Fruit fly (Drosophila melanogaster): Measurements from ENCODE around the gene CG5199.

CG5199 gene

DNA sequence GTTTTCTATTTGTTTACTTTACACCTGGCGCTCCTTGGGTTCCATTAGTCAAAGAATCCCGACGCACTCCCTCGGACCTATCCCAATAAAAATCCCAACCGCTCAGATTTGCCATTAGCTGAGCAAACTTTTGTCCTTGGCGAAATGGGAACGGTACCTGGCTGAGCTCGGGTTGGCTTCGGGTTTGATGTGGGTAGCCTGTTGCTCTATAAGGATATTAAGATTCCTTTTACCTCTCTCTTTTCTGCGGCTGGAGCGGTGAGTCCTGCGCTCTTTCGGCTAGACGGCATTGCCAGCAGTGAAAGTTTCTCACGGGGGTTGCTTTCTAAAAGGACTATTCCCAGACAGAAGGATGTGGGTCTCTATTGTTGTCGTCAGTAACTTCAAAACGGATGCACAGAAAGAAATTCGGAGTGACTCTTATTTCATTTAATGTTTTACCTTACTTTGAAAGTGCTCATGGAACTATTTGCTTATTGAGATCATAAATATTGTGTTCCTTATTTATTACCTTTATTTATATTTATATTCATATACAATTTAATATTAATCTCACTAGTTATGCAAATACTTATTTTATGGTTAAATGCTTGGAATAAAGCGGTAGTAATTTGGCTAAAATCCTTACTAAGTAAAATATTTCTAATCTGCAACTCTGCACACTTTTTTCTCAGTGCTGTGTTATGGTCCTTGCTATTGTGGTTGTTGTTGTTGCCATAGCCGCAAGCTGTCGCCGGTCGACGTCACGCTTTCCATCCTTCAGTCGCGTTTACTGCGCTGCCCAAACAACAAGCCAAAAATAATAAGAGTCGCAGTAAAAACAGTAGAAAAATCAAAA lies 10.8 kb downstream of the CG5199 start, which contains the start of gene CG5910 (continued):
- TF ChIP-seq CG2199 (GFP tag; IDR thresholded peaks at IDR 0.05), result no peak
- TF ChIP-seq CG14860 (GFP tag; IDR thresholded peaks at IDR 0.05; ENCODE audit: partially characterized antibody), result no peak
- TF ChIP-seq CG4854 (GFP tag; optimal IDR thresholded peaks at IDR 0.05), result no peak
- peak; percentile 96 for TF ChIP-seq CG18599 (GFP tag; optimal IDR thresholded peaks at IDR 0.05)
- peak; percentile 16 for TF ChIP-seq CG13624 (GFP tag; optimal IDR thresholded peaks at IDR 0.05)
- TF ChIP-seq en (GFP tag; optimal IDR thresholded peaks at IDR 0.05), result no peak
- no peak for TF ChIP-seq Dip2 (GFP tag; IDR thresholded peaks at IDR 0.05)
- no peak for TF ChIP-seq Mes4 (GFP tag; optimal IDR thresholded peaks at IDR 0.05)
- peak; percentile 61 for TF ChIP-seq abd-A (tag; optimal IDR thresholded peaks at IDR 0.05)
- peak; percentile 42 for TF ChIP-seq wek (GFP tag; optimal IDR thresholded peaks at IDR 0.05)
- TF ChIP-seq CG5245 (GFP tag; optimal IDR thresholded peaks at IDR 0.05), result peak; percentile 62
- TF ChIP-seq CG8765 (GFP tag; IDR thresholded peaks at IDR 0.05), result 0 out of 2 replicates have a peak, but pooled peaks have one; percentile 39
- TF ChIP-seq insv (GFP tag; optimal IDR thresholded peaks at IDR 0.05), result peak in 1 of 2 experiments; percentile 63
- no peak for TF ChIP-seq Optix (GFP tag; IDR thresholded peaks at IDR 0.05)
- TF ChIP-seq caup (GFP tag; optimal IDR thresholded peaks at IDR 0.05; ENCODE audit: severe bottlenecking), result peak; percentile 91
- TF ChIP-seq bowl (GFP tag; IDR thresholded peaks at IDR 0.05), result no peak
- peak; percentile 67 for TF ChIP-seq Awh (GFP tag; IDR thresholded peaks at IDR 0.05)
- TF ChIP-seq TFAM (GFP tag; optimal IDR thresholded peaks at IDR 0.05), result no peak
- TF ChIP-seq cwo (GFP tag; optimal IDR thresholded peaks at IDR 0.05), result peak; percentile 88
- peak; percentile 96 for TF ChIP-seq CG10147 (GFP tag; optimal IDR thresholded peaks at IDR 0.05)
- TF ChIP-seq gce (GFP tag; IDR thresholded peaks at IDR 0.05), result 0 out of 3 replicates have a peak, but pooled peaks have one; percentile 52
- peak; percentile 41; the same call in 1 of the 2 replicates for TF ChIP-seq Nf-YA (GFP tag; IDR thresholded peaks at IDR 0.05)
- peak; percentile 89 for TF ChIP-seq CG10267 (tag; optimal IDR thresholded peaks at IDR 0.05)
- TF ChIP-seq H2.0 (GFP tag; IDR thresholded peaks at IDR 0.05), result peak; percentile 64
- TF ChIP-seq CG1792 (GFP tag; optimal IDR thresholded peaks at IDR 0.05), result no peak
- peak; percentile 70 for TF ChIP-seq CG31388 (GFP tag; optimal IDR thresholded peaks at IDR 0.05)
- TF ChIP-seq sima (GFP tag; optimal IDR thresholded peaks at IDR 0.05), result no peak
- TF ChIP-seq CG12299 (tag; optimal IDR thresholded peaks at IDR 0.05), result peak; percentile 87
- TF ChIP-seq ac (GFP tag; optimal IDR thresholded peaks at IDR 0.05), result peak; percentile 40
- TF ChIP-seq CG17385 (GFP tag; optimal IDR thresholded peaks at IDR 0.05), result peak; percentile 83
- TF ChIP-seq az2 (GFP tag; optimal IDR thresholded peaks at IDR 0.05), result peak; percentile 82
- peak; percentile 87 for TF ChIP-seq HmgZ (tag; optimal IDR thresholded peaks at IDR 0.05)
- TF ChIP-seq dm (GFP tag; optimal IDR thresholded peaks at IDR 0.05), result no peak
- peak; percentile 51; the same call in 1 of the 2 replicates for TF ChIP-seq danr (GFP tag; IDR thresholded peaks at IDR 0.05)
- peak; percentile 3 for TF ChIP-seq Atf-2 (GFP tag; optimal IDR thresholded peaks at IDR 0.05)
- peak; percentile 71 for TF ChIP-seq ci (GFP tag; IDR thresholded peaks at IDR 0.05)
- TF ChIP-seq Deaf1 (tag; optimal IDR thresholded peaks at IDR 0.05), result peak; percentile 88
- no peak for TF ChIP-seq usp (GFP tag; optimal IDR thresholded peaks at IDR 0.05)
- peak; percentile 87 for TF ChIP-seq vvl (GFP tag; IDR thresholded peaks at IDR 0.05)
- peak; percentile 14 for TF ChIP-seq tx (GFP tag; optimal IDR thresholded peaks at IDR 0.05)
- TF ChIP-seq pzg (GFP tag; optimal IDR thresholded peaks at IDR 0.05), result no peak
- TF ChIP-seq CG2678 (tag; optimal IDR thresholded peaks at IDR 0.05), result peak; percentile 96
- TF ChIP-seq Vsx1 (GFP tag; optimal IDR thresholded peaks at IDR 0.05), result no peak
- TF ChIP-seq CG4328 (GFP tag; optimal IDR thresholded peaks at IDR 0.05), result peak; percentile 81
- no peak for TF ChIP-seq Side (GFP tag; optimal IDR thresholded peaks at IDR 0.05)
- TF ChIP-seq CG6813 (GFP tag; optimal IDR thresholded peaks at IDR 0.05), result peak; percentile 87
- peak; percentile 53 for TF ChIP-seq MTF-1 (GFP tag; optimal IDR thresholded peaks at IDR 0.05; ENCODE audit: borderline replicate concordance)
- TF ChIP-seq sr (GFP tag; IDR thresholded peaks at IDR 0.05), result no peak
- peak; percentile 56 for TF ChIP-seq CG7987 (GFP tag; optimal IDR thresholded peaks at IDR 0.05)
